Worm (Caenorhabditis elegans) whole organism, mixed stage, embryonic: ENCODE data around the gene F15D4.2.
A peak's percentile ranks its signal among the peaks of the same experiment; 100 is the strongest.

Experiments
- M03D4.4 ChIP-seq: sonication (generic microtip); optimal IDR thresholded peaks from 2 replicates; lab custom pipeline; 2017; ENCODE audit warnings: mild to moderate bottlenecking, missing genetic modification characterization, missing compliant biosample characterization
- bed-3 ChIP-seq: fragments of 200-800 bp; sonication (Bioruptor generic); optimal IDR thresholded peaks from 3 replicates; lab custom pipeline; 2018; ENCODE audit warnings: mild to moderate bottlenecking, missing genetic modification characterization, moderate library complexity, missing compliant biosample characterization
- blmp-1 ChIP-seq: fragments of 150-350 bp; optimal IDR thresholded peaks from 2 replicates; lab custom pipeline; 2014; ENCODE audit warnings: missing biosample characterization, missing genetic modification characterization
- ceh-83 ChIP-seq: fragments of 200-800 bp; sonication (Bioruptor generic); optimal IDR thresholded peaks from 2 replicates; lab custom pipeline; 2018; ENCODE audit warnings: mild to moderate bottlenecking, missing genetic modification characterization, missing compliant biosample characterization
- ces-1 ChIP-seq: fragments of 150-350 bp; optimal IDR thresholded peaks from 2 replicates; lab custom pipeline; 2014; ENCODE audit warnings: missing biosample characterization, missing genetic modification reagents, missing genetic modification characterization
- cnd-1 ChIP-seq: fragments of 200-800 bp; sonication (Bioruptor generic); optimal IDR thresholded peaks from 2 replicates; lab custom pipeline; 2018; ENCODE audit warnings: mild to moderate bottlenecking, missing genetic modification characterization, missing compliant biosample characterization
- drap-1 ChIP-seq: fragments of 200-800 bp; sonication (Bioruptor generic); optimal IDR thresholded peaks from 3 replicates; lab custom pipeline; 2018; ENCODE audit warnings: mild to moderate bottlenecking, missing genetic modification characterization, missing compliant biosample characterization
- elt-3 ChIP-seq: fragments of 150-350 bp; optimal IDR thresholded peaks from 2 replicates; lab custom pipeline; 2014; ENCODE audit warnings: missing biosample characterization, missing genetic modification characterization
- ham-2 ChIP-seq: fragments of 200-800 bp; sonication (Bioruptor generic); optimal IDR thresholded peaks from 2 replicates; lab custom pipeline; 2018; ENCODE audit warnings: mild to moderate bottlenecking, missing genetic modification characterization, missing compliant biosample characterization
- hlh-1 ChIP-seq: fragments of 150-350 bp; optimal IDR thresholded peaks from 2 replicates; lab custom pipeline; 2014; ENCODE audit warnings: missing biosample characterization, missing genetic modification reagents, missing genetic modification characterization
- lin-13 ChIP-seq: fragments of 150-350 bp; optimal IDR thresholded peaks from 2 replicates; lab custom pipeline; 2014; ENCODE audit warnings: missing biosample characterization, missing genetic modification characterization
- lin-32 ChIP-seq: fragments of 200-800 bp; sonication (Bioruptor generic); optimal IDR thresholded peaks from 2 replicates; lab custom pipeline; 2018; ENCODE audit warnings: mild to moderate bottlenecking, missing genetic modification characterization, missing compliant biosample characterization
- lsy-2 ChIP-seq: fragments of 150-350 bp; optimal IDR thresholded peaks from 2 replicates; lab custom pipeline; 2014; ENCODE audit warnings: missing biosample characterization, missing genetic modification characterization
- mep-1 ChIP-seq: fragments of 150-350 bp; optimal IDR thresholded peaks from 2 replicates; lab custom pipeline; 2017; ENCODE audit warnings: missing biosample characterization, missing genetic modification reagents, missing genetic modification characterization, inconsistent platforms
- mls-2 ChIP-seq: sonication (generic microtip); optimal IDR thresholded peaks from 2 replicates; lab custom pipeline; 2016; ENCODE audit warnings: mild to moderate bottlenecking, missing genetic modification characterization, moderate library complexity, missing compliant biosample characterization
- nhr-12 ChIP-seq: fragments of 150-350 bp; optimal IDR thresholded peaks from 2 replicates; lab custom pipeline; 2014; ENCODE audit warnings: missing biosample characterization, missing genetic modification characterization
- nhr-2 ChIP-seq: fragments of 150-350 bp; optimal IDR thresholded peaks from 2 replicates; lab custom pipeline; 2014; ENCODE audit warnings: missing biosample characterization, missing genetic modification characterization
- nhr-237 ChIP-seq: fragments of 150-350 bp; optimal IDR thresholded peaks from 2 replicates; lab custom pipeline; 2014; ENCODE audit warnings: missing biosample characterization, missing genetic modification characterization
- nhr-28 ChIP-seq: fragments of 150-350 bp; optimal IDR thresholded peaks from 2 replicates; lab custom pipeline; 2014; ENCODE audit warnings: missing biosample characterization, missing genetic modification characterization
- pha-4 ChIP-seq: fragments of 150-350 bp; optimal IDR thresholded peaks from 2 replicates; lab custom pipeline; 2018; ENCODE audit warnings: missing biosample characterization, missing genetic modification reagents, missing genetic modification characterization
- sem-2 ChIP-seq: fragments of 200-800 bp; sonication (Bioruptor generic); optimal IDR thresholded peaks from 2 replicates; lab custom pipeline; 2018; ENCODE audit warnings: mild to moderate bottlenecking, missing genetic modification characterization, missing compliant biosample characterization
- snpc-4 ChIP-seq: fragments of 150-350 bp; optimal IDR thresholded peaks from 2 replicates; lab custom pipeline; 2014; ENCODE audit warnings: missing biosample characterization, missing genetic modification characterization
- sptf-1 ChIP-seq: sonication (generic microtip); optimal IDR thresholded peaks from 2 replicates; lab custom pipeline; 2017; ENCODE audit warnings: mild to moderate bottlenecking, missing genetic modification characterization, moderate library complexity, missing compliant biosample characterization
- tbx-8 ChIP-seq: fragments of 200-800 bp; sonication (Bioruptor generic); optimal IDR thresholded peaks from 2 replicates; lab custom pipeline; 2018; ENCODE audit warnings: mild to moderate bottlenecking, missing genetic modification characterization, moderate library complexity, missing compliant biosample characterization
- unc-120 ChIP-seq: sonication (generic microtip); optimal IDR thresholded peaks from 2 replicates; lab custom pipeline; 2017; ENCODE audit warnings: missing genetic modification characterization, missing compliant biosample characterization; ENCODE audit not compliant: poor library complexity, severe bottlenecking
- unc-39 ChIP-seq: fragments of 150-350 bp; optimal IDR thresholded peaks from 2 replicates; lab custom pipeline; 2014; ENCODE audit warnings: missing biosample characterization, missing genetic modification characterization
- unc-62 ChIP-seq: fragments of 150-350 bp; optimal IDR thresholded peaks from 2 replicates; lab custom pipeline; 2014; ENCODE audit warnings: missing biosample characterization, missing genetic modification reagents, missing genetic modification characterization
- zip-8 ChIP-seq: fragments of 150-350 bp; optimal IDR thresholded peaks from 2 replicates; lab custom pipeline; 2014; ENCODE audit warnings: missing biosample characterization, missing genetic modification characterization
- ztf-11 ChIP-seq: fragments of 150-350 bp; optimal IDR thresholded peaks from 2 replicates; lab custom pipeline; 2014; ENCODE audit warnings: missing biosample characterization, missing genetic modification characterization

Gene F15D4.2

DNA sequence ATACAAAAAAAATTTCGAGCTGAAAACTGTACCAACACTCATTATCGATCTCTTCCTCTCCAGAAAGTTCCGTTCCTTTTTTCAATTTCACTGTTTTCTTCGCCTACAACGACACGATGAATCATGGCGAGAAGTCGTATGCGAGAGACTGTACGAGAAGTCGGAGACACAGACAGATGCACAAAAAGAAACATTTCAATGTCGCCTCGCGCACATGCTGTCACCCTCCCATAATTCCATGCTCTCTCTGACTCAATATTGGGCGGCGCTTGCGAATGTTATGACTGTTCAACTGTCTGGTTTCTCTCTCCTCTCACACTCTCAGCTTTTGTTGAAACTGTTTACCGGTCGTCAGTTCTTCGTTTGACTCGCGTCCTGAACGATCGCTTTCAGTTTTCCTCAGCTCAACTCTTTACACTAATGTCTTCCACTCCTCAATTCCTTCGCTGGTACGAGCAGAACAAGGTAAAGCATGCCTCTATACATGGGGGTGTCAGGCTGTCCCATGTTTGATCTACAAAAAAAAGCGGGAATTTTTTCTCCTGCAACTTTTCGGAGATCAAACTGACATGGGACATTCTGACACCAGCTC is 19.1 kb upstream of the F15D4.2 start:
- peak; percentile 9 for TF ChIP-seq ces-1 (GFP tag; lab: Kevin White, UChicago)
- no peak for TF ChIP-seq drap-1 (GFP tag; lab: Kevin White, UChicago)
- TF ChIP-seq pha-4 (tag; lab: Kevin White, UChicago): peak; percentile 51
- no peak for TF ChIP-seq ztf-11 (tag; lab: Kevin White, UChicago)
- TF ChIP-seq lin-32 (GFP tag; lab: Kevin White, UChicago): no peak

- TF ChIP-seq snpc-4 (tag; lab: Kevin White, UChicago): no peak
- no peak for TF ChIP-seq nhr-12 (tag; lab: Kevin White, UChicago)
- no peak for TF ChIP-seq nhr-2 (tag; lab: Kevin White, UChicago)
- no peak for TF ChIP-seq sptf-1 (tag; lab: Kevin White, UChicago)
- TF ChIP-seq lin-13 (tag; lab: Kevin White, UChicago): no peak
- TF ChIP-seq, all 35 proteins: peak for 0
These were observed 17.0 kb upstream of the F15D4.2 start for ce11 chrII:13198845-13199244.

DNA sequence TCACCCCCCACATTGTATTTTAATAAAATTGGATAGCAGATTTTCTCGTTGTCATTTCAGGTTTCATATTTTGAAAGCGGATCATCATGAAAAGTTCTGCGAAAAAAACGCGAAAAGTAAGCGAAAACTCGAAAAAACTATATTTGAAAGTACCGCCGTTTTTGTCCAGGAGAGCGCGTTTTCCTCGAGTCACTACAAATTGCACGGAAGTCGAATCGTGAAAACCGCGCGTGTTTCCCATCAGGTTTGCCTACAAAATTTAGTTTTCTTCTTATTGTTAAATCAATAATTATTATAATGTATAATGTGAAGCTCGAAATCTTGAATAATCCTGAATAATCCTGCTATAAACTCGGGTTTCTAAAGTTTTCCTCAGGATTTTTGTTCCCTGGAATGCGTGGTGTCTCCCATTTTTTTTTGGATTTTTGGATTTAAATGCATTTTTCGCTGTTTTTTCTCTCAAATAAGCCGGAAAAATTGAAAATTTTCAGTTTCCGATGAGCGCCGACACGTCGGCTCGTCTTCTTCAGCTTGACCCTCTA is 16.1 kb upstream of the F15D4.2 start, which contains the start of gene btf-1:
TSS of gene btf-1 (plus strand) at position 492 of the 542 bp plus-strand sequence.
- peak; percentile 29 for TF ChIP-seq lin-13 (tag; lab: Kevin White, UChicago)
- TF ChIP-seq mls-2 (tag; lab: Kevin White, UChicago): peak; percentile 55
- TF ChIP-seq nhr-237: peak; percentile 47
- peak; percentile 34 for TF ChIP-seq ces-1 (GFP tag; lab: Kevin White, UChicago)
- peak; percentile 14 for TF ChIP-seq M03D4.4 (tag; lab: Kevin White, UChicago)
- TF ChIP-seq sptf-1 (tag; lab: Kevin White, UChicago): peak; percentile 79
- peak; percentile 26 for TF ChIP-seq drap-1 (GFP tag; lab: Kevin White, UChicago)
- no peak for TF ChIP-seq ham-2 (GFP tag; lab: Kevin White, UChicago)
- peak; percentile 54 for TF ChIP-seq cnd-1 (tag; lab: Kevin White, UChicago)
- TF ChIP-seq sem-2 (GFP tag; lab: Kevin White, UChicago): no peak
- TF ChIP-seq ceh-83 (GFP tag; lab: Kevin White, UChicago): no peak
- TF ChIP-seq lsy-2 (tag; lab: Kevin White, UChicago): peak; percentile 54
- TF ChIP-seq snpc-4 (tag; lab: Kevin White, UChicago): no peak
- peak; percentile 37 for TF ChIP-seq tbx-8 (GFP tag; lab: Kevin White, UChicago)
- TF ChIP-seq unc-120 (tag; lab: Kevin White, UChicago): peak; percentile 14
- peak; percentile 13 for TF ChIP-seq mep-1 (tag; lab: Kevin White, UChicago)
- peak; percentile 13 for TF ChIP-seq bed-3 (GFP tag; lab: Kevin White, UChicago)

DNA sequence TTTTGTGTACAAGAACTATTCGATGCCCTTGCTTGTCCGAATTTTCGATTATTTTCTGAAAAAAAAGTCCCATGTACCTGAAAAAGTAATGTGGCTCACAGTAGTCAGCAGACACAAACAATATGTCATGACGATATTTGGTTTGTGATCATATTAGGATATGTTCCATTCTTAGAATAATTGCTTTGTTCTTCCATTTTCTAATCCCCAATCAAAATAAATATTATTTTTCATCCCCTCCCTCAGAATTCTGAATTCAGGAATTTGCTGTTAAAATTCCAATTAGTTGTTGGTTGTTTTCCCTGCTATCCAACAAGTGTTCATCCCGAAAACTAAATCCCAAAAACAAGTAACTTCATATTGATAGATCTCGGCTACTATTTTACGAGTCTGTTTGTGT is 3.5 kb downstream of the F15D4.2 start:
- no peak for TF ChIP-seq hlh-1 (tag; lab: Kevin White, UChicago)
- no peak for TF ChIP-seq elt-3
- no peak for TF ChIP-seq unc-62
- no peak for TF ChIP-seq ces-1 (GFP tag; lab: Kevin White, UChicago)
- no peak for TF ChIP-seq unc-39 (tag; lab: Kevin White, UChicago)

DNA sequence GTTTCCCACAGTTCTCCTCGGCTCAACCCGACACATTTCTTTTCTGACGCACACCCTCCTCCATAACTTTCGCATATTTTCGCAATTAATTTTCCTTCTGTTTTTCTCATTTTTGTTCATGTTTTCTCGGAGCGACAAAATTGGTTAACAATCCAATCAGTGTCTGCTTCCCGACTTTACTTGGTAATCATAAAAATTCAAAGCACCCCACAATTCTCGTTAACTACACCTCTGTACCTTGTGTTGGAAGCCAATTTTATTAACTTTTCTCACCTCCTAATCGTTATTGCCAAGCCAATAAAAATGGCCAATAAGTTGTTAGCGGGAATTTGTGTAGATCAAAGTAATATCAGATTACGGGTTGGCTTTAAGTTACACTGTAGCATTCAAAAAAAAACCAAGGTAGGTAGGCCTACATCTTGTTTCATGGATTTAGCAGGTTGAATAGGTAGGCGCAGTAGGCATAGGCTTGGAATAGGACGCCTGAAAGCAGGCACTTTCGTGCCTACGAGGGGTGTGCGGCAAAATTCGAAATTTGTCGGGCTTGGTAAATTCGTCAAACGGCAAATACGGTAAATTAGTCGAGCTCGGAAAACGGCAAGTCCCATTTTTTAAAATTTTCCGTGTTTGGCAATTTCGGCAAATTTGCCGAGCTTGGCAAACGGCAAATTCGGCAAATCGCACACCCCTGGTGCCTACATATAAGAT is 14.8 kb downstream of the F15D4.2 start:
- TF ChIP-seq pha-4 (tag; lab: Kevin White, UChicago) (no peak), zip-8 (tag; lab: Kevin White, UChicago) (no peak), lsy-2 (tag; lab: Kevin White, UChicago) (no peak), blmp-1 (tag; lab: Kevin White, UChicago) (no peak), ces-1 (GFP tag; lab: Kevin White, UChicago) (no peak), sptf-1 (tag; lab: Kevin White, UChicago) (no peak), nhr-28 (tag; lab: Kevin White, UChicago) (no peak)
